Worm (Caenorhabditis elegans) whole organism, mixed stage, embryonic: Measurements from ENCODE around the gene ZK1086.3.

Experiments
- blmp-1 ChIP-seq: fragments of 150-350 bp; optimal IDR thresholded peaks from 2 replicates; lab custom pipeline; 2014; ENCODE audit warnings: missing biosample characterization, missing genetic modification characterization
- ces-1 ChIP-seq: fragments of 150-350 bp; optimal IDR thresholded peaks from 2 replicates; lab custom pipeline; 2014; ENCODE audit warnings: missing biosample characterization, missing genetic modification reagents, missing genetic modification characterization
- flh-1 ChIP-seq: fragments of 200-800 bp; sonication (Bioruptor generic); optimal IDR thresholded peaks from 2 replicates; lab custom pipeline; 2018; ENCODE audit warnings: mild to moderate bottlenecking, missing genetic modification characterization, moderate library complexity, missing compliant biosample characterization
- lsy-2 ChIP-seq: fragments of 150-350 bp; optimal IDR thresholded peaks from 2 replicates; lab custom pipeline; 2014; ENCODE audit warnings: missing biosample characterization, missing genetic modification characterization
- snpc-4 ChIP-seq: fragments of 150-350 bp; optimal IDR thresholded peaks from 2 replicates; lab custom pipeline; 2014; ENCODE audit warnings: missing biosample characterization, missing genetic modification characterization
- ztf-11 ChIP-seq: fragments of 150-350 bp; optimal IDR thresholded peaks from 2 replicates; lab custom pipeline; 2014; ENCODE audit warnings: missing biosample characterization, missing genetic modification characterization

ce11 chrX:13755469-13755868, 35.2 kb upstream of the ZK1086.3 start, which contains the start of gene aakb-1:
- no peak for TF ChIP-seq snpc-4 (tag; lab: Kevin White, UChicago)
- TF ChIP-seq blmp-1 (tag; lab: Kevin White, UChicago), result no peak
- no peak for TF ChIP-seq flh-1
- TF ChIP-seq ztf-11 (tag; lab: Kevin White, UChicago), result no peak
- TF ChIP-seq lsy-2 (tag; lab: Kevin White, UChicago), result no peak
- no peak for TF ChIP-seq ces-1 (GFP tag; lab: Kevin White, UChicago)
